Worm (Caenorhabditis elegans) whole organism, L4 larva: ENCODE measurements around the gene ndx-6.

Experiments
- F37D6.2 ChIP-seq: sonication (generic microtip); optimal IDR thresholded peaks from 2 replicates; lab custom pipeline; 2016; ENCODE audit warnings: mild to moderate bottlenecking, missing genetic modification characterization, missing compliant biosample characterization
- F44E2.7 ChIP-seq: fragments of 200-800 bp; sonication (Bioruptor generic); IDR thresholded peaks from 2 replicates; pipeline ENCODE4 v2.1.2; 2022; ENCODE audit warnings: missing genetic modification characterization, missing compliant biosample characterization
- R02D3.7 ChIP-seq: fragments of 150-350 bp; sonication (generic microtip); optimal IDR thresholded peaks from 3 replicates; lab custom pipeline; 2014; ENCODE audit warnings: missing biosample characterization, missing genetic modification characterization
- Y5F2A.4 ChIP-seq: fragments of 200-800 bp; sonication (Bioruptor generic); optimal IDR thresholded peaks from 2 replicates; lab custom pipeline; 2018; ENCODE audit warnings: mild to moderate bottlenecking, missing genetic modification characterization, missing compliant biosample characterization
- aha-1 ChIP-seq: fragments of 150-350 bp; peaks from one replicate; lab custom pipeline; 2014; ENCODE audit warnings: missing biosample characterization, missing genetic modification characterization
- arid-1 ChIP-seq: fragments of 200-800 bp; sonication (Bioruptor generic); conservative IDR thresholded peaks from 2 replicates; pipeline ENCODE4 v1.3.6; 2022; ENCODE audit warnings: missing genetic modification reagents, missing genetic modification characterization, missing compliant biosample characterization
- ceh-20 ChIP-seq: fragments of 200-800 bp; sonication (Bioruptor generic); IDR thresholded peaks from 2 replicates; pipeline ENCODE4 v1.3.6; 2022; ENCODE audit warnings: missing genetic modification reagents, missing genetic modification characterization, missing compliant biosample characterization
- ceh-32 ChIP-seq: sonication (generic microtip); optimal IDR thresholded peaks from 2 replicates; lab custom pipeline; 2016; ENCODE audit warnings: mild to moderate bottlenecking, missing genetic modification characterization, missing compliant biosample characterization; ENCODE audit not compliant: poor library complexity
- ceh-82 ChIP-seq: sonication (generic microtip); optimal IDR thresholded peaks from 2 replicates; lab custom pipeline; 2017; ENCODE audit warnings: missing biosample characterization, missing genetic modification characterization
- daf-16 ChIP-seq, 3 experiments: sonication (generic microtip); optimal IDR thresholded peaks; 2 replicates each; lab custom pipeline; 2016 to 2017; ENCODE audit warnings: missing genetic modification characterization in 3 of 3, missing genetic modification reagents in 3 of 3, mild to moderate bottlenecking in 2 of 3, missing compliant biosample characterization in 2 of 3, missing biosample characterization in 1 of 3, moderate library complexity in 1 of 3
- daf-8 ChIP-seq: fragments of 200-800 bp; sonication (Bioruptor generic); IDR thresholded peaks from 2 replicates; pipeline ENCODE4 v1.3.6; 2022; ENCODE audit warnings: missing genetic modification characterization, missing compliant biosample characterization
- dmd-9 ChIP-seq: fragments of 200-800 bp; sonication (Bioruptor generic); IDR thresholded peaks from 2 replicates; pipeline ENCODE4 v1.3.6; 2022; ENCODE audit warnings: missing genetic modification reagents, missing genetic modification characterization, missing compliant biosample characterization
- dve-1 ChIP-seq: sonication (generic microtip); optimal IDR thresholded peaks from 2 replicates; lab custom pipeline; 2017; ENCODE audit warnings: antibody characterized with exemption, mild to moderate bottlenecking, missing genetic modification characterization, missing compliant biosample characterization; ENCODE audit not compliant: insufficient read depth
- gei-8 ChIP-seq: fragments of 200-800 bp; sonication (Bioruptor generic); optimal IDR thresholded peaks from 2 replicates; lab custom pipeline; 2018; ENCODE audit warnings: mild to moderate bottlenecking, missing genetic modification characterization, missing compliant biosample characterization
- hif-1 ChIP-seq, 2 experiments: sonication (generic microtip); optimal IDR thresholded peaks; 2 replicates each; lab custom pipeline; 2016 to 2017; ENCODE audit warnings: missing compliant biosample characterization in 2 of 2, missing genetic modification characterization in 2 of 2, missing genetic modification reagents in 2 of 2, missing genotype in 2 of 2, mild to moderate bottlenecking in 1 of 2
- hlh-11 ChIP-seq: fragments of 200-800 bp; sonication (Bioruptor generic); optimal IDR thresholded peaks from 2 replicates; lab custom pipeline; 2018; ENCODE audit warnings: mild to moderate bottlenecking, missing genetic modification characterization, missing compliant biosample characterization
- hlh-30 ChIP-seq: sonication (generic microtip); optimal IDR thresholded peaks from 2 replicates; lab custom pipeline; 2017; ENCODE audit warnings: antibody characterized with exemption, mild to moderate bottlenecking, missing genetic modification characterization, missing compliant biosample characterization; ENCODE audit not compliant: insufficient read depth
- hmg-1.1 ChIP-seq: fragments of 200-800 bp; sonication (Bioruptor generic); IDR thresholded peaks from 2 replicates; pipeline ENCODE4 v1.3.6; 2022; ENCODE audit warnings: missing genetic modification reagents, missing genetic modification characterization, missing compliant biosample characterization
- jun-1 ChIP-seq: fragments of 150-350 bp; optimal IDR thresholded peaks from 2 replicates; lab custom pipeline; 2014; ENCODE audit warnings: missing biosample characterization, missing genetic modification reagents, missing genetic modification characterization
- lin-1 ChIP-seq: fragments of 200-800 bp; sonication (Bioruptor generic); IDR thresholded peaks from 2 replicates; pipeline ENCODE4 v1.3.6; 2022; ENCODE audit warnings: missing genetic modification reagents, missing genetic modification characterization, missing compliant biosample characterization
- lin-39 ChIP-seq: fragments of 150-350 bp; optimal IDR thresholded peaks from 2 replicates; lab custom pipeline; 2014; ENCODE audit warnings: missing biosample characterization, missing genetic modification reagents, missing genetic modification characterization
- lir-3 ChIP-seq: sonication (generic microtip); optimal IDR thresholded peaks from 2 replicates; lab custom pipeline; 2016; ENCODE audit warnings: mild to moderate bottlenecking, missing genetic modification characterization, missing compliant biosample characterization
- mxl-3 ChIP-seq: fragments of 200-800 bp; sonication (Bioruptor generic); optimal IDR thresholded peaks from 2 replicates; lab custom pipeline; 2018; ENCODE audit warnings: mild to moderate bottlenecking, missing genetic modification characterization, missing compliant biosample characterization
- nhr-111 ChIP-seq: fragments of 200-800 bp; sonication (Bioruptor generic); optimal IDR thresholded peaks from 2 replicates; lab custom pipeline; 2018; ENCODE audit warnings: mild to moderate bottlenecking, missing genetic modification characterization, missing compliant biosample characterization
- nhr-237 ChIP-seq: sonication (generic microtip); optimal IDR thresholded peaks from 2 replicates; lab custom pipeline; 2017; ENCODE audit warnings: missing biosample characterization, missing genetic modification characterization
- nhr-42 ChIP-seq: fragments of 200-800 bp; sonication (Bioruptor generic); IDR thresholded peaks from 2 replicates; pipeline ENCODE4 v1.3.6; 2022; ENCODE audit warnings: missing genetic modification characterization, missing compliant biosample characterization
- nhr-6 ChIP-seq: fragments of 150-350 bp; optimal IDR thresholded peaks from 2 replicates; lab custom pipeline; 2014; ENCODE audit warnings: missing biosample characterization, missing genetic modification characterization
- php-3 ChIP-seq: fragments of 200-800 bp; sonication (Bioruptor generic); IDR thresholded peaks from 2 replicates; pipeline ENCODE4 v1.3.6; 2022; ENCODE audit warnings: missing genetic modification reagents, missing genetic modification characterization, missing compliant biosample characterization
- spr-3 ChIP-seq: fragments of 200-800 bp; sonication (Bioruptor generic); optimal IDR thresholded peaks from 2 replicates; lab custom pipeline; 2018; ENCODE audit warnings: mild to moderate bottlenecking, missing genetic modification characterization, missing compliant biosample characterization
- tag-97 ChIP-seq: fragments of 200-800 bp; sonication (Bioruptor generic); IDR thresholded peaks from 2 replicates; pipeline ENCODE4 v1.3.6; 2022; ENCODE audit warnings: missing genetic modification characterization, missing compliant biosample characterization
- unc-62 ChIP-seq, 3 experiments: fragments of 150-350 bp in 1 of 3; sonication (generic microtip); optimal IDR thresholded peaks in 2 of 3; peaks in 1 of 3; 1 replicate in 1 of 3; 2 replicates in 2 of 3; lab custom pipeline; 2014 to 2017; ENCODE audit warnings: missing biosample characterization in 3 of 3, missing genetic modification characterization in 3 of 3, missing genetic modification reagents in 3 of 3, missing genotype in 1 of 3
- zfp-3 ChIP-seq: fragments of 200-800 bp; sonication (Bioruptor generic); conservative IDR thresholded peaks from 2 replicates; pipeline ENCODE4 v1.3.6; 2022; ENCODE audit warnings: missing genetic modification reagents, missing genetic modification characterization, missing compliant biosample characterization
- zip-11 ChIP-seq: fragments of 200-800 bp; sonication (Bioruptor generic); IDR thresholded peaks from 2 replicates; pipeline ENCODE4 v1.3.6; 2022; ENCODE audit warnings: missing genetic modification characterization, missing compliant biosample characterization
- zip-2 ChIP-seq: fragments of 150-350 bp; optimal IDR thresholded peaks from 2 replicates; lab custom pipeline; 2014; ENCODE audit warnings: missing biosample characterization, missing genetic modification characterization
- ztf-11 ChIP-seq: fragments of 150-350 bp; optimal IDR thresholded peaks from 2 replicates; lab custom pipeline; 2014; ENCODE audit warnings: missing biosample characterization, missing genetic modification characterization

ndx-6 gene

ce11 chrII:5344775-5345174 is 44.9 kb downstream of the ndx-6 start, which contains the start of gene F09E5.14:
TSS of gene F09E5.14 (minus strand) at chrII:5344875.
- no peak for TF ChIP-seq nhr-111 (GFP tag; lab: Kevin White, UChicago)
- no peak for TF ChIP-seq lir-3 (tag; lab: Kevin White, UChicago)
- no peak for TF ChIP-seq zfp-3 (GFP tag; lab: Robert Waterston, UW)
- TF ChIP-seq php-3 (GFP tag; lab: Robert Waterston, UW): no peak
- no peak for TF ChIP-seq daf-8 (GFP tag; lab: Robert Waterston, UW)
- TF ChIP-seq jun-1 (tag; lab: Kevin White, UChicago): no peak
- no peak for TF ChIP-seq ceh-82 (tag; lab: Kevin White, UChicago)
- TF ChIP-seq nhr-237: no peak
- no peak for TF ChIP-seq ztf-11 (tag; lab: Kevin White, UChicago)
- TF ChIP-seq F37D6.2 (tag; lab: Kevin White, UChicago): no peak
- TF ChIP-seq hif-1 (tag; optimal IDR thresholded peaks at IDR 0.05; lab: Kevin White, UChicago): no peak

- TF ChIP-seq ceh-20 (no peak), mxl-3 (GFP tag; lab: Kevin White, UChicago) (peak; percentile 21), arid-1 (GFP tag; lab: Robert Waterston, UW) (no peak), hlh-11 (peak; percentile 35), nhr-42 (no peak), unc-62 (GFP tag; optimal IDR thresholded peaks at IDR 0.05 in 1 of 2; lab: Kevin White, UChicago) (no peak), unc-62 (tag; optimal IDR thresholded peaks at IDR 0.05; lab: Kevin White, UChicago) (no peak), Y5F2A.4 (no peak), nhr-6 (tag; lab: Kevin White, UChicago) (no peak), R02D3.7 (tag; lab: Kevin White, UChicago) (no peak), hlh-30 (tag; lab: Kevin White, UChicago) (peak; percentile 62), aha-1 (peak; percentile 62), daf-16 (GFP tag; optimal IDR thresholded peaks at IDR 0.05; lab: Kevin White, UChicago) (peak in 1 of 2 experiments; percentile 74), daf-16 (tag; optimal IDR thresholded peaks at IDR 0.05; lab: Kevin White, UChicago) (no peak)
Measured at ce11 chrII:5342412-5342811, 47.3 kb downstream of the ndx-6 start.

ce11 chrII:5341573-5341972 is 48.1 kb downstream of the ndx-6 start:
- TF ChIP-seq hlh-30 (tag; lab: Kevin White, UChicago): no peak
- TF ChIP-seq lin-1 (GFP tag; lab: Robert Waterston, UW): no peak
- TF ChIP-seq dmd-9 (GFP tag; lab: Robert Waterston, UW): no peak
- no peak for TF ChIP-seq tag-97 (GFP tag; lab: Robert Waterston, UW)
- TF ChIP-seq dve-1 (tag; lab: Kevin White, UChicago): no peak
- TF ChIP-seq hmg-1.1 (GFP tag; lab: Robert Waterston, UW): no peak
- TF ChIP-seq zip-11 (GFP tag; lab: Robert Waterston, UW): no peak
- TF ChIP-seq spr-3 (GFP tag; lab: Kevin White, UChicago): no peak
- no peak for TF ChIP-seq zip-2
- TF ChIP-seq gei-8: no peak
- TF ChIP-seq ceh-32: no peak
- TF ChIP-seq F44E2.7 (GFP tag; lab: Robert Waterston, UW): no peak
- no peak for TF ChIP-seq hlh-11
- TF ChIP-seq lin-39 (tag; lab: Kevin White, UChicago): no peak
- TF ChIP-seq R02D3.7 (tag; lab: Kevin White, UChicago): no peak
